Worm (Caenorhabditis elegans): Measurements from ENCODE around the gene cyc-2.1.

The cyc-2.1 gene

DNA sequence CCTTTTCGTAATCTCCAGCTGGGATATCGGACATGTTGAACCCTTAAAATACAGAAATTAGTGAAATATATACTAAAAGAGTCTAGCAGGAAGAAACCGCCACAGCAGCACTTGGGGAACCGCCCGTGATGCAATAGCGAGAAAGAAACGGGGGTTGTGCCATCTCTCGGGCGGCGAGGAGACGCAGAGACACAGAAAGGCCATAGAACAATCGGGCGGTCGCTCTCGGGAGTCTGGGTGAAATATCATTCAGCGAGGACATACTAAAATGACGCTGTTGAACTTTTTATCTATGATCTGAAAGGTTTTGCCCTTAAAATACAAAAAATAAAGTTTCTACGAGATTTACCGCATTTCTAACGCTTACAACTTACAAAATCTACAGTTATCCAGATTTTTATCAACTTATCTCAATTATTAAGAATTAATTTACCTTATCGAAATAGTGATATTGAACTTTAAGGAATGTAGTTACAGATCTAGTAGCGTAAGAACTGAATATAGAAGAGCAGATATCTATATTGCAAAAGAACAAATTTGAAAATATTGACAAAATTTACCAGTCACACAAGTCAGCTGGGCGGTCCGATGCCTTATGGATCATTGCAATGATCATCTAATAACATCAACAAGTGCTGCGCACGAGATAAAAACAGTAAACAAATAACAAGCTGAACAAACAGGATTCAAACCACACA lies at the start of gene cyc-2.1:
Gene cyc-2.1 (minus strand): TSS at position 605 of the 698 bp plus-strand sequence.
- TF ChIP-seq zip-11 (GFP tag; IDR thresholded peaks at IDR 0.05) (no peak), hlh-30 (tag; optimal IDR thresholded peaks at IDR 0.05; ENCODE audit: insufficient read depth) (peak; percentile 18), ztf-11 (tag; optimal IDR thresholded peaks at IDR 0.05) (no peak), nhr-41 (GFP tag; IDR thresholded peaks at IDR 0.05) (no peak), unc-130 (GFP tag; optimal IDR thresholded peaks at IDR 0.05) (peak; percentile 43), zfp-3 (GFP tag; conservative IDR thresholded peaks at IDR 0.05) (no peak), sdz-12 (GFP tag; optimal IDR thresholded peaks at IDR 0.05) (no peak), tra-1 (GFP tag; IDR thresholded peaks at IDR 0.05) (peak; percentile 10; the same call in 1 of the 2 replicates), ctbp-1 (GFP tag; IDR thresholded peaks at IDR 0.05) (0 out of 2 replicates have a peak, but pooled peaks have one; percentile 44), pha-4 (GFP tag; IDR thresholded peaks at IDR 0.05) (peak; percentile 65; the same call in 1 of the 2 replicates), pha-4 (tag; optimal IDR thresholded peaks at IDR 0.05) (no peak), dve-1 (tag; optimal IDR thresholded peaks at IDR 0.05; ENCODE audit: insufficient read depth) (peak; percentile 62), mdt-29 (GFP tag; IDR thresholded peaks at IDR 0.05) (no peak), zip-2 (tag; optimal IDR thresholded peaks at IDR 0.05) (no peak), attf-4 (tag; optimal IDR thresholded peaks at IDR 0.05) (no peak), zfp-2 (tag; optimal IDR thresholded peaks at IDR 0.05) (peak; percentile 11), pqm-1 (tag; optimal IDR thresholded peaks at IDR 0.05) (peak; percentile 5), cey-2 (tag; optimal IDR thresholded peaks at IDR 0.05; ENCODE audit: borderline replicate concordance, insufficient read depth) (no peak), spr-1 (tag; optimal IDR thresholded peaks at IDR 0.05) (peak; percentile 15), lir-3 (tag; optimal IDR thresholded peaks at IDR 0.05) (no peak), daf-19 (GFP tag; conservative IDR thresholded peaks at IDR 0.05) (peak; percentile 84; the same call in 1 of the 2 replicates), nhr-42 (GFP tag; IDR thresholded peaks at IDR 0.05) (no peak), ceh-32 (tag; optimal IDR thresholded peaks at IDR 0.05; ENCODE audit: poor library complexity) (no peak), ceh-82 (tag; optimal IDR thresholded peaks at IDR 0.05) (no peak), lin-15B (tag; optimal IDR thresholded peaks at IDR 0.05) (peak; percentile 48), aha-1 (tag) (peak; percentile 92), T26A8.4 (GFP tag; IDR thresholded peaks at IDR 0.05) (peak; percentile 73), dmd-6 (GFP tag; IDR thresholded peaks at IDR 0.05) (peak; percentile 63), nhr-28 (tag; optimal IDR thresholded peaks at IDR 0.05) (peak; percentile 55), snpc-4 (tag; optimal IDR thresholded peaks at IDR 0.05) (no peak), mxl-3 (GFP tag; optimal IDR thresholded peaks at IDR 0.05) (peak; percentile 45), lin-39 (tag; optimal IDR thresholded peaks at IDR 0.05) (no peak), skn-1 (tag; optimal IDR thresholded peaks at IDR 0.05) (no peak), ZK337.2 (GFP tag; IDR thresholded peaks at IDR 0.05) (no peak), T20F7.1 (GFP tag; optimal IDR thresholded peaks at IDR 0.05) (peak; percentile 50), mes-2 (tag; optimal IDR thresholded peaks at IDR 0.05; ENCODE audit: poor library complexity, severe bottlenecking) (peak; percentile 76), daf-16 (GFP tag; optimal IDR thresholded peaks at IDR 0.05) (no peak), daf-16 (tag; optimal IDR thresholded peaks at IDR 0.05) (peak; percentile 44), dmd-9 (GFP tag; IDR thresholded peaks at IDR 0.05) (no peak), daf-12 (tag; optimal IDR thresholded peaks at IDR 0.05) (no peak), vab-7 (GFP tag; IDR thresholded peaks at IDR 0.05) (peak; percentile 37; the same call in 1 of the 2 replicates), daf-8 (GFP tag; IDR thresholded peaks at IDR 0.05) (no peak), lim-7 (GFP tag; IDR thresholded peaks at IDR 0.05) (peak; percentile 69), mdl-1 (tag; optimal IDR thresholded peaks at IDR 0.05) (no peak), nhr-25 (tag; optimal IDR thresholded peaks at IDR 0.05; ENCODE audit: borderline replicate concordance, insufficient read depth) (no peak), mep-1 (tag; optimal IDR thresholded peaks at IDR 0.05) (peak; percentile 80), nhr-6 (tag; optimal IDR thresholded peaks at IDR 0.05) (peak; percentile 61), unc-62 (GFP tag; optimal IDR thresholded peaks at IDR 0.05 in 1 of 2) (peak in 1 of 2 experiments; percentile 8), unc-62 (tag; optimal IDR thresholded peaks at IDR 0.05) (no peak), egl-27 (tag; optimal IDR thresholded peaks at IDR 0.05) (no peak), rbr-2 (tag; optimal IDR thresholded peaks at IDR 0.05) (peak; percentile 68)

All from whole organism, L4 larva.